Fruit fly (Drosophila melanogaster) whole organism, embryonic: ENCODE measurements around the gene LSm3.

Source experiments
- Antp ChIP-seq: fragments of 200-800 bp; sonication (Bioruptor generic); optimal IDR thresholded peaks from 3 replicates; lab custom pipeline; 2016; ENCODE audit warnings: missing biosample characterization, missing genetic modification characterization
- Atf3 ChIP-seq: fragments of 200-800 bp; sonication (Bioruptor generic); optimal IDR thresholded peaks from 3 replicates; lab custom pipeline; 2016; ENCODE audit warnings: missing biosample characterization, missing genetic modification characterization
- Atf6 ChIP-seq: fragments of 200-800 bp; sonication (Bioruptor generic); IDR thresholded peaks from 2 replicates; pipeline ENCODE4 v1.3.6; 2022; ENCODE audit warnings: missing biosample characterization, missing genetic modification characterization
- CG10366 ChIP-seq: fragments of 200-800 bp; sonication (Bioruptor generic); IDR thresholded peaks from 2 replicates; pipeline ENCODE4 v1.3.6; 2022; ENCODE audit warnings: missing biosample characterization, missing genetic modification characterization
- CG10462 ChIP-seq: fragments of 200-800 bp; sonication (Bioruptor generic); optimal IDR thresholded peaks from 2 replicates; lab custom pipeline; 2016; ENCODE audit warnings: missing biosample characterization, missing genetic modification characterization
- CG12071 ChIP-seq: fragments of 200-800 bp; sonication (Bioruptor generic); optimal IDR thresholded peaks from 3 replicates; lab custom pipeline; 2018; ENCODE audit warnings: missing biosample characterization, mild to moderate bottlenecking, missing genetic modification characterization
- CG12391 ChIP-seq: fragments of 200-800 bp; sonication (Bioruptor generic); optimal IDR thresholded peaks from 3 replicates; lab custom pipeline; 2018; ENCODE audit warnings: missing biosample characterization, mild to moderate bottlenecking, missing genetic modification characterization, moderate library complexity
- CG13123 ChIP-seq: fragments of 200-800 bp; sonication (Bioruptor generic); optimal IDR thresholded peaks from 2 replicates; lab custom pipeline; 2016; ENCODE audit warnings: missing biosample characterization, missing genetic modification characterization
- CG13775 ChIP-seq: fragments of 200-800 bp; sonication (Bioruptor generic); optimal IDR thresholded peaks from 3 replicates; lab custom pipeline; 2017; ENCODE audit warnings: missing biosample characterization, mild to moderate bottlenecking, missing genetic modification characterization
- CG13894 ChIP-seq: fragments of 200-800 bp; sonication (Bioruptor generic); optimal IDR thresholded peaks from 3 replicates; lab custom pipeline; 2018; ENCODE audit warnings: missing biosample characterization, mild to moderate bottlenecking, missing genetic modification characterization, moderate library complexity
- CG15514 ChIP-seq: fragments of 200-800 bp; sonication (Bioruptor generic); optimal IDR thresholded peaks from 3 replicates; lab custom pipeline; 2017; ENCODE audit warnings: missing biosample characterization, missing genetic modification characterization, mild to moderate bottlenecking, moderate library complexity, missing genetic modification reagents
- CG17359 ChIP-seq: fragments of 200-800 bp; sonication (Bioruptor generic); optimal IDR thresholded peaks from 3 replicates; lab custom pipeline; 2018; ENCODE audit warnings: missing biosample characterization, mild to moderate bottlenecking, missing genetic modification characterization, moderate library complexity
- CG1792 ChIP-seq: fragments of 200-800 bp; sonication (Bioruptor generic); optimal IDR thresholded peaks from 2 replicates; lab custom pipeline; 2016; ENCODE audit warnings: missing biosample characterization, missing genetic modification characterization
- CG18764 ChIP-seq: fragments of 200-800 bp; sonication (Bioruptor generic); optimal IDR thresholded peaks from 3 replicates; lab custom pipeline; 2016; ENCODE audit warnings: missing biosample characterization, missing genetic modification characterization
- CG31441 ChIP-seq: fragments of 200-800 bp; sonication (Bioruptor generic); IDR thresholded peaks from 2 replicates; pipeline ENCODE4 v1.3.6; 2022; ENCODE audit warnings: missing biosample characterization, missing genetic modification characterization
- CG3281 ChIP-seq: fragments of 200-800 bp; sonication (Bioruptor generic); optimal IDR thresholded peaks from 3 replicates; lab custom pipeline; 2017; ENCODE audit warnings: missing biosample characterization, mild to moderate bottlenecking, missing genetic modification characterization
- CG34422 ChIP-seq: fragments of 200-800 bp; sonication (Bioruptor generic); IDR thresholded peaks from 3 replicates; pipeline ENCODE4 v1.3.6; 2022; ENCODE audit warnings: missing biosample characterization, missing genetic modification characterization
- CG42726 ChIP-seq: fragments of 200-800 bp; sonication (Bioruptor generic); IDR thresholded peaks from 2 replicates; pipeline ENCODE4 v1.3.6; 2022; ENCODE audit warnings: missing biosample characterization, missing genetic modification characterization; ENCODE audit not compliant: partially characterized antibody
- CG6254 ChIP-seq: fragments of 200-800 bp; sonication (Bioruptor generic); optimal IDR thresholded peaks from 3 replicates; lab custom pipeline; 2017; ENCODE audit warnings: mild to moderate bottlenecking, missing biosample characterization, missing genetic modification reagents, missing genetic modification characterization
- CG7745 ChIP-seq: fragments of 200-800 bp; sonication (Bioruptor generic); optimal IDR thresholded peaks from 2 replicates; lab custom pipeline; 2018; ENCODE audit warnings: missing biosample characterization, mild to moderate bottlenecking, missing genetic modification characterization, moderate library complexity
- CG8290 ChIP-seq, 3 experiments: fragments of 200-800 bp; sonication (Bioruptor generic); optimal IDR thresholded peaks; 2 replicates each; lab custom pipeline; 2016 to 2019; ENCODE audit warnings: missing biosample characterization in 3 of 3, missing genetic modification characterization in 3 of 3, mild to moderate bottlenecking in 2 of 3, moderate library complexity in 1 of 3
- CG8765 ChIP-seq: fragments of 200-800 bp; sonication (Bioruptor generic); IDR thresholded peaks from 2 replicates; pipeline ENCODE4 v1.3.6; 2022; ENCODE audit warnings: missing biosample characterization, missing genetic modification characterization
- CG9215 ChIP-seq: fragments of 200-800 bp; sonication (Bioruptor generic); IDR thresholded peaks from 2 replicates; pipeline ENCODE4 v1.3.6; 2022; ENCODE audit warnings: missing biosample characterization, missing genetic modification characterization
- E2f1 ChIP-seq: fragments of 200-800 bp; sonication (Bioruptor generic); IDR thresholded peaks from 2 replicates; pipeline ENCODE4 v1.3.6; 2022; ENCODE audit warnings: missing biosample characterization, missing genetic modification characterization
- Eip74EF ChIP-seq, 2 experiments: fragments of 200-800 bp in 1 of 2; fragments of >200 bp in 1 of 2; sonication (Bioruptor generic) in 1 of 2; optimal IDR thresholded peaks; 2 replicates each; lab custom pipeline; 2017 to 2019; ENCODE audit warnings: missing biosample characterization in 2 of 2, missing genetic modification characterization in 2 of 2, mild to moderate bottlenecking in 1 of 2, moderate library complexity in 1 of 2
- Ets65A ChIP-seq: fragments of 200-800 bp; sonication (Bioruptor generic); peaks from one replicate; lab custom pipeline; 2016; ENCODE audit warnings: missing biosample characterization, missing genetic modification characterization
- Fer2 ChIP-seq: fragments of 200-800 bp; sonication (Bioruptor generic); optimal IDR thresholded peaks from 2 replicates; lab custom pipeline; 2018; ENCODE audit warnings: missing biosample characterization, mild to moderate bottlenecking, missing genetic modification characterization, moderate library complexity
- H15 ChIP-seq: fragments of 200-800 bp; sonication (Bioruptor generic); IDR thresholded peaks from 3 replicates; pipeline ENCODE4 v1.3.6; 2022; ENCODE audit warnings: missing biosample characterization, missing genetic modification characterization
- HLH3B ChIP-seq: fragments of 200-800 bp; sonication (Bioruptor generic); IDR thresholded peaks from 2 replicates; pipeline ENCODE4 v1.3.6; 2022; ENCODE audit warnings: missing biosample characterization, missing genetic modification characterization
- Hmr ChIP-seq: fragments of 200-800 bp; sonication (Bioruptor generic); optimal IDR thresholded peaks from 3 replicates; lab custom pipeline; 2017; ENCODE audit warnings: mild to moderate bottlenecking, missing biosample characterization, missing genetic modification reagents, missing genetic modification characterization
- Hr51 ChIP-seq, 2 experiments: fragments of 200-800 bp; sonication (Bioruptor generic); optimal IDR thresholded peaks; 2 replicates in 1 of 2; 3 replicates in 1 of 2; lab custom pipeline; 2016 to 2018; ENCODE audit warnings: missing biosample characterization in 2 of 2, missing genetic modification characterization in 2 of 2, mild to moderate bottlenecking in 1 of 2, moderate library complexity in 1 of 2
- Hr78 ChIP-seq, 2 experiments: fragments of 200-800 bp in 1 of 2; fragments of >200 bp in 1 of 2; sonication (Bioruptor generic) in 1 of 2; optimal IDR thresholded peaks; 2 replicates each; lab custom pipeline; 2017 to 2019; ENCODE audit warnings: missing biosample characterization in 2 of 2, missing genetic modification characterization in 2 of 2, mild to moderate bottlenecking in 1 of 2, moderate library complexity in 1 of 2
- Kr ChIP-seq: fragments of 200-800 bp; sonication (Bioruptor generic); optimal IDR thresholded peaks from 2 replicates; lab custom pipeline; 2017; ENCODE audit warnings: missing biosample characterization, mild to moderate bottlenecking, missing genetic modification characterization
- Pdp1 ChIP-seq, 2 experiments: fragments of 200-800 bp; sonication (Bioruptor generic); optimal IDR thresholded peaks; 3 replicates each; lab custom pipeline; 2016; ENCODE audit warnings: missing biosample characterization in 2 of 2, missing genetic modification characterization in 2 of 2, mild to moderate bottlenecking in 1 of 2, moderate library complexity in 1 of 2
- Sin3A ChIP-seq: fragments of >200 bp; optimal IDR thresholded peaks from 2 replicates; lab custom pipeline; 2018
- Spps ChIP-seq: fragments of 200-800 bp; sonication (Bioruptor generic); optimal IDR thresholded peaks from 2 replicates; lab custom pipeline; 2018; ENCODE audit warnings: missing biosample characterization, mild to moderate bottlenecking, missing genetic modification characterization
- TFAM ChIP-seq: fragments of 200-800 bp; sonication (Bioruptor generic); optimal IDR thresholded peaks from 2 replicates; lab custom pipeline; 2017; ENCODE audit warnings: missing biosample characterization, missing genetic modification characterization, inconsistent platforms
- Tbp ChIP-seq: fragments of >200 bp; optimal IDR thresholded peaks from 2 replicates; lab custom pipeline; 2018; ENCODE audit warnings: missing biosample characterization, missing genetic modification characterization
- ato ChIP-seq: fragments of 200-800 bp; sonication (Bioruptor generic); IDR thresholded peaks from 2 replicates; pipeline ENCODE4 v1.3.6; 2022; ENCODE audit warnings: missing biosample characterization, missing genetic modification characterization; ENCODE audit not compliant: partially characterized antibody
- bsh ChIP-seq, 2 experiments: fragments of 200-800 bp; sonication (Bioruptor generic); optimal IDR thresholded peaks; 2 replicates each; lab custom pipeline; 2017 to 2018; ENCODE audit warnings: mild to moderate bottlenecking in 2 of 2, missing biosample characterization in 2 of 2, missing genetic modification characterization in 2 of 2, moderate library complexity in 1 of 2
- crol ChIP-seq: fragments of 200-800 bp; sonication (Bioruptor generic); IDR thresholded peaks from 2 replicates; pipeline ENCODE4 v1.3.6; 2022; ENCODE audit warnings: missing biosample characterization, missing genetic modification characterization
- eyg ChIP-seq: fragments of 200-800 bp; sonication (Bioruptor generic); optimal IDR thresholded peaks from 3 replicates; lab custom pipeline; 2016; ENCODE audit warnings: missing biosample characterization, missing genetic modification characterization
- jing ChIP-seq: fragments of 200-800 bp; sonication (Bioruptor generic); optimal IDR thresholded peaks from 2 replicates; lab custom pipeline; 2018; ENCODE audit warnings: missing biosample characterization, mild to moderate bottlenecking, missing genetic modification characterization
- kni ChIP-seq: fragments of 200-800 bp; sonication (Bioruptor generic); optimal IDR thresholded peaks from 3 replicates; lab custom pipeline; 2017; ENCODE audit warnings: mild to moderate bottlenecking, missing biosample characterization, missing genetic modification reagents, missing genetic modification characterization
- otp ChIP-seq: fragments of 200-800 bp; sonication (Bioruptor generic); IDR thresholded peaks from 3 replicates; pipeline ENCODE4, ENCODE4 v1.3.6; 2022; ENCODE audit warnings: missing biosample characterization, missing genetic modification characterization
- prd ChIP-seq, 3 experiments: fragments of >200 bp in 2 of 3; fragments of 200-800 bp in 1 of 3; sonication (Bioruptor generic) in 1 of 3; optimal IDR thresholded peaks in 2 of 3; IDR thresholded peaks in 1 of 3; 2 replicates in 2 of 3; 3 replicates in 1 of 3; pipeline versions ENCODE4 v1.3.6 to Lab custom; 2017 to 2022; ENCODE audit warnings: missing biosample characterization in 1 of 3, missing genetic modification characterization in 1 of 3
- sim ChIP-seq: fragments of 200-800 bp; sonication (Bioruptor generic); IDR thresholded peaks from 2 replicates; pipeline ENCODE4 v1.3.6; 2022; ENCODE audit warnings: missing biosample characterization, missing genetic modification characterization
- sug ChIP-seq: fragments of 200-800 bp; optimal IDR thresholded peaks from 2 replicates; lab custom pipeline; 2019; ENCODE audit warnings: missing biosample characterization, mild to moderate bottlenecking, missing genetic modification characterization, moderate library complexity

Gene LSm3

dm6 chr3R:24006449-24007159 lies 10.5 kb downstream of the LSm3 start (continued):
- TF ChIP-seq Fer2 (tag; lab: Kevin White, UChicago) (no peak), otp (GFP tag; lab: Robert Waterston, UW) (0 out of 3 replicates have a peak, but pooled peaks have one; percentile 22), Atf6 (GFP tag; lab: Robert Waterston, UW) (0 out of 2 replicates have a peak, but pooled peaks have one; percentile 29), CG13894 (no peak), CG3281 (GFP tag; lab: Kevin White, UChicago) (no peak), CG12391 (tag; lab: Kevin White, UChicago) (no peak), HLH3B (GFP tag; lab: Robert Waterston, UW) (no peak), crol (GFP tag; lab: Robert Waterston, UW) (peak; percentile 50), CG12071 (GFP tag; lab: Kevin White, UChicago) (no peak), H15 (GFP tag; lab: Robert Waterston, UW) (no peak), CG10462 (GFP tag; lab: Kevin White, UChicago) (no peak), Spps (no peak), prd (optimal IDR thresholded peaks at IDR 0.05; lab: Kevin White, UChicago) (no peak), prd (GFP tag; IDR thresholded peaks at IDR 0.05; lab: Robert Waterston, UW) (no peak), bsh (GFP tag; optimal IDR thresholded peaks at IDR 0.05; lab: Kevin White, UChicago) (no peak), CG8765 (GFP tag; lab: Robert Waterston, UW) (0 out of 2 replicates have a peak, but pooled peaks have one; percentile 7), CG9215 (GFP tag; lab: Robert Waterston, UW) (no peak), CG7745 (tag; lab: Kevin White, UChicago) (no peak), Hr51 (GFP tag; optimal IDR thresholded peaks at IDR 0.05; lab: Kevin White, UChicago) (peak in 1 of 2 experiments; percentile 11), Pdp1 (GFP tag; optimal IDR thresholded peaks at IDR 0.05; lab: Kevin White, UChicago) (no peak), Hr78 (GFP tag; optimal IDR thresholded peaks at IDR 0.05; lab: Kevin White, UChicago) (no peak), CG15514 (peak; percentile 8), CG13775 (GFP tag; lab: Kevin White, UChicago) (no peak), ato (no peak), Ets65A (peak; percentile 88), Antp (GFP tag; lab: Kevin White, UChicago) (no peak), CG34422 (no peak), CG42726 (GFP tag; lab: Robert Waterston, UW) (0 out of 2 replicates have a peak, but pooled peaks have one; percentile 30), eyg (no peak), CG17359 (tag; lab: Kevin White, UChicago) (no peak), TFAM (GFP tag; lab: Kevin White, UChicago) (no peak), CG8290 (GFP tag; optimal IDR thresholded peaks at IDR 0.05; lab: Kevin White, UChicago) (no peak), CG8290 (tag; optimal IDR thresholded peaks at IDR 0.05; lab: Kevin White, UChicago) (peak in 1 of 2 experiments; percentile 0), Eip74EF (GFP tag; optimal IDR thresholded peaks at IDR 0.05; lab: Kevin White, UChicago) (no peak), CG13123 (GFP tag; lab: Kevin White, UChicago) (no peak), CG10366 (GFP tag; lab: Robert Waterston, UW) (no peak), CG18764 (GFP tag; lab: Kevin White, UChicago) (no peak), CG1792 (GFP tag; lab: Kevin White, UChicago) (no peak), sim (GFP tag; lab: Robert Waterston, UW) (no peak), kni (GFP tag; lab: Kevin White, UChicago) (peak; percentile 32), Atf3 (GFP tag; lab: Kevin White, UChicago) (no peak), Sin3A (lab: Kevin White, UChicago) (no peak), Tbp (GFP tag; lab: Kevin White, UChicago) (no peak), jing (GFP tag; lab: Kevin White, UChicago) (no peak), CG6254 (GFP tag; lab: Kevin White, UChicago) (no peak), sug (tag; lab: Kevin White, UChicago) (peak; percentile 19), E2f1 (GFP tag; lab: Robert Waterston, UW) (peak; percentile 26; the same call in 1 of the 2 replicates), Hmr (GFP tag; lab: Kevin White, UChicago) (no peak), Kr (GFP tag; lab: Kevin White, UChicago) (no peak), CG31441 (GFP tag; lab: Robert Waterston, UW) (no peak)
